Fruit fly (Drosophila melanogaster) whole organism, pupa: Measurements from ENCODE around the gene CG4911.

ENCODE experiments used
- CG10348 ChIP-seq: fragments of 200-800 bp; sonication (Bioruptor generic); IDR thresholded peaks from 2 replicates; pipeline ENCODE4 v1.3.6; 2022; ENCODE audit warnings: missing biosample characterization, missing genetic modification characterization
- CG12605 ChIP-seq: fragments of 200-800 bp; sonication (Bioruptor generic); IDR thresholded peaks from 2 replicates; pipeline ENCODE4 v1.3.6; 2022; ENCODE audit warnings: missing biosample characterization, missing genetic modification characterization
- CG14655 ChIP-seq: fragments of 200-800 bp; sonication (Bioruptor generic); optimal IDR thresholded peaks from 3 replicates; lab custom pipeline; 2017; ENCODE audit warnings: mild to moderate bottlenecking, missing biosample characterization, missing genetic modification reagents, missing genetic modification characterization
- CG15710 ChIP-seq: fragments of 200-800 bp; sonication (Bioruptor generic); optimal IDR thresholded peaks from 2 replicates; lab custom pipeline; 2018; ENCODE audit warnings: missing biosample characterization, mild to moderate bottlenecking, missing genetic modification characterization, moderate library complexity
- CG17806 ChIP-seq: fragments of 200-800 bp; sonication (Bioruptor generic); optimal IDR thresholded peaks from 2 replicates; lab custom pipeline; 2018; ENCODE audit warnings: missing biosample characterization, mild to moderate bottlenecking, missing genetic modification characterization, moderate library complexity
- CG32121 ChIP-seq: fragments of 200-800 bp; sonication (Bioruptor generic); IDR thresholded peaks from 2 replicates; pipeline ENCODE4 v1.3.6; 2022; ENCODE audit warnings: missing biosample characterization, missing genetic modification characterization
- CG34367 ChIP-seq: fragments of 200-800 bp; sonication (Bioruptor generic); optimal IDR thresholded peaks from 2 replicates; lab custom pipeline; 2018; ENCODE audit warnings: missing biosample characterization, mild to moderate bottlenecking, missing genetic modification characterization
- CG4496 ChIP-seq: fragments of 200-800 bp; sonication (Bioruptor generic); IDR thresholded peaks from 3 replicates; pipeline ENCODE4 v1.3.6; 2022; ENCODE audit warnings: missing biosample characterization, missing genetic modification characterization
- CG8159 ChIP-seq: fragments of 200-800 bp; sonication (Bioruptor generic); optimal IDR thresholded peaks from 3 replicates; lab custom pipeline; 2018; ENCODE audit warnings: missing biosample characterization, mild to moderate bottlenecking, missing genetic modification characterization, moderate library complexity
- CG8301 ChIP-seq: fragments of 200-800 bp; sonication (Bioruptor generic); optimal IDR thresholded peaks from 2 replicates; lab custom pipeline; 2018; ENCODE audit warnings: missing biosample characterization, mild to moderate bottlenecking, missing genetic modification characterization
- CG9948 ChIP-seq: fragments of 200-800 bp; sonication (Bioruptor generic); optimal IDR thresholded peaks from 2 replicates; lab custom pipeline; 2018; ENCODE audit warnings: missing biosample characterization, mild to moderate bottlenecking, missing genetic modification characterization, moderate library complexity
- D1 ChIP-seq: fragments of 200-800 bp; sonication (Bioruptor generic); optimal IDR thresholded peaks from 2 replicates; lab custom pipeline; 2018; ENCODE audit warnings: missing biosample characterization, mild to moderate bottlenecking, missing genetic modification characterization, moderate library complexity
- EcR ChIP-seq: fragments of 200-800 bp; sonication (Bioruptor generic); optimal IDR thresholded peaks from 3 replicates; lab custom pipeline; 2019; ENCODE audit warnings: missing biosample characterization, missing genetic modification characterization, mild to moderate bottlenecking, moderate library complexity, missing genetic modification reagents
- Ets98B ChIP-seq: fragments of 200-800 bp; sonication (Bioruptor generic); IDR thresholded peaks from 2 replicates; pipeline ENCODE4 v1.3.6; 2022; ENCODE audit warnings: missing biosample characterization, missing genetic modification characterization
- Pif1A ChIP-seq: fragments of 200-800 bp; sonication (Bioruptor generic); optimal IDR thresholded peaks from 3 replicates; lab custom pipeline; 2016; ENCODE audit warnings: missing biosample characterization, missing genetic modification characterization
- Pif1B ChIP-seq: fragments of 200-800 bp; sonication (Bioruptor generic); optimal IDR thresholded peaks from 3 replicates; lab custom pipeline; 2016; ENCODE audit warnings: missing biosample characterization, missing genetic modification characterization
- Snoo ChIP-seq: fragments of 200-800 bp; sonication (Bioruptor generic); optimal IDR thresholded peaks from 3 replicates; lab custom pipeline; 2017; ENCODE audit warnings: missing biosample characterization, mild to moderate bottlenecking, missing genetic modification characterization, inconsistent platforms
- fd96Ca ChIP-seq: fragments of 200-800 bp; sonication (Bioruptor generic); IDR thresholded peaks from 3 replicates; pipeline ENCODE4 v1.3.6; 2022; ENCODE audit warnings: missing biosample characterization, missing genetic modification characterization
- gl ChIP-seq: fragments of 200-800 bp; sonication (Bioruptor generic); optimal IDR thresholded peaks from 2 replicates; lab custom pipeline; 2018; ENCODE audit warnings: missing biosample characterization, mild to moderate bottlenecking, missing genetic modification characterization
- rn ChIP-seq: fragments of 200-800 bp; sonication (Bioruptor generic); IDR thresholded peaks from 2 replicates; pipeline ENCODE4 v1.3.6; 2022; ENCODE audit warnings: missing biosample characterization, missing genetic modification characterization

Gene CG4911

dm6 chr3L:9025178-9025577, 47.4 kb downstream of the CG4911 start:
- no peak for TF ChIP-seq Snoo (tag; lab: Kevin White, UChicago)
- TF ChIP-seq CG32121: no peak
- TF ChIP-seq CG10348 (GFP tag; lab: Robert Waterston, UW): no peak
- no peak for TF ChIP-seq gl (tag; lab: Kevin White, UChicago)
- TF ChIP-seq fd96Ca (GFP tag; lab: Robert Waterston, UW): no peak
- no peak for TF ChIP-seq EcR
- TF ChIP-seq CG34367 (tag; lab: Kevin White, UChicago): no peak
- no peak for TF ChIP-seq CG12605 (GFP tag; lab: Robert Waterston, UW)
- TF ChIP-seq CG8159 (tag; lab: Kevin White, UChicago): no peak
- no peak for TF ChIP-seq CG15710
- no peak for TF ChIP-seq CG17806 (tag; lab: Kevin White, UChicago)
- TF ChIP-seq CG4496 (GFP tag; lab: Robert Waterston, UW): no peak
- no peak for TF ChIP-seq Pif1B (GFP tag; lab: Kevin White, UChicago)
- TF ChIP-seq Pif1A (GFP tag; lab: Kevin White, UChicago): no peak
- no peak for TF ChIP-seq Ets98B (GFP tag; lab: Robert Waterston, UW)
- no peak for TF ChIP-seq CG8301

- TF ChIP-seq CG10348 (GFP tag; lab: Robert Waterston, UW): no peak
- no peak for TF ChIP-seq CG15710
Observed at dm6 chr3L:9024741-9025140, 47.8 kb downstream of the CG4911 start.

- no peak for TF ChIP-seq CG9948 (tag; lab: Kevin White, UChicago)
- peak; percentile 39 for TF ChIP-seq CG14655 (GFP tag; lab: Kevin White, UChicago)
- TF ChIP-seq CG34367 (tag; lab: Kevin White, UChicago): peak; percentile 1
- TF ChIP-seq CG8301: no peak
Observed at dm6 chr3L:9023627-9024026, 48.9 kb downstream of the CG4911 start.

- no peak for TF ChIP-seq CG4496 (GFP tag; lab: Robert Waterston, UW)
- no peak for TF ChIP-seq D1
- no peak for TF ChIP-seq gl (tag; lab: Kevin White, UChicago)
- TF ChIP-seq CG15710: no peak
- no peak for TF ChIP-seq CG34367 (tag; lab: Kevin White, UChicago)
- no peak for TF ChIP-seq CG8301
- TF ChIP-seq rn (GFP tag; lab: Robert Waterston, UW): no peak
- TF ChIP-seq CG8159 (tag; lab: Kevin White, UChicago): no peak
Observed at dm6 chr3L:9020436-9021370, 51.8 kb downstream of the CG4911 start.

- TF ChIP-seq CG9948 (tag; lab: Kevin White, UChicago) (no peak), CG14655 (GFP tag; lab: Kevin White, UChicago) (no peak), CG4496 (GFP tag; lab: Robert Waterston, UW) (no peak)
Observed at dm6 chr3L:9019196-9019662, 53.3 kb downstream of the CG4911 start, which contains the start of gene Doc2. Gene Doc2 (minus strand): TSS chr3L:9019246.

dm6 chr3L:9017414-9017813, 55.1 kb downstream of the CG4911 start:
- no peak for TF ChIP-seq CG32121
- TF ChIP-seq CG34367 (tag; lab: Kevin White, UChicago): no peak
- no peak for TF ChIP-seq Snoo (tag; lab: Kevin White, UChicago)
- no peak for TF ChIP-seq gl (tag; lab: Kevin White, UChicago)
- TF ChIP-seq, all 21 proteins: peak for 0
